Fruit fly (Drosophila melanogaster) Kc167 (cell line): Measurements from ENCODE around the gene senju.

Experiments
- Myc ChIP-seq: fragments of >200 bp; optimal IDR thresholded peaks from 2 replicates; lab custom pipeline; 2017; ENCODE audit warnings: missing external identifiers
- Sin3A ChIP-seq: fragments of >200 bp; optimal IDR thresholded peaks from 2 replicates; lab custom pipeline; 2018; ENCODE audit warnings: missing external identifiers
- h ChIP-seq: fragments of >200 bp; optimal IDR thresholded peaks from 3 replicates; lab custom pipeline; 2018; ENCODE audit warnings: missing external identifiers
- insv ChIP-seq: fragments of >200 bp; optimal IDR thresholded peaks from 3 replicates; lab custom pipeline; 2018; ENCODE audit warnings: missing external identifiers
- psq ChIP-seq: fragments of >200 bp; optimal IDR thresholded peaks from 2 replicates; lab custom pipeline; 2017; ENCODE audit warnings: missing external identifiers
- ttk ChIP-seq: sonication (Bioruptor generic); optimal IDR thresholded peaks from 2 replicates; lab custom pipeline; 2017; ENCODE audit warnings: missing external identifiers

senju gene

DNA sequence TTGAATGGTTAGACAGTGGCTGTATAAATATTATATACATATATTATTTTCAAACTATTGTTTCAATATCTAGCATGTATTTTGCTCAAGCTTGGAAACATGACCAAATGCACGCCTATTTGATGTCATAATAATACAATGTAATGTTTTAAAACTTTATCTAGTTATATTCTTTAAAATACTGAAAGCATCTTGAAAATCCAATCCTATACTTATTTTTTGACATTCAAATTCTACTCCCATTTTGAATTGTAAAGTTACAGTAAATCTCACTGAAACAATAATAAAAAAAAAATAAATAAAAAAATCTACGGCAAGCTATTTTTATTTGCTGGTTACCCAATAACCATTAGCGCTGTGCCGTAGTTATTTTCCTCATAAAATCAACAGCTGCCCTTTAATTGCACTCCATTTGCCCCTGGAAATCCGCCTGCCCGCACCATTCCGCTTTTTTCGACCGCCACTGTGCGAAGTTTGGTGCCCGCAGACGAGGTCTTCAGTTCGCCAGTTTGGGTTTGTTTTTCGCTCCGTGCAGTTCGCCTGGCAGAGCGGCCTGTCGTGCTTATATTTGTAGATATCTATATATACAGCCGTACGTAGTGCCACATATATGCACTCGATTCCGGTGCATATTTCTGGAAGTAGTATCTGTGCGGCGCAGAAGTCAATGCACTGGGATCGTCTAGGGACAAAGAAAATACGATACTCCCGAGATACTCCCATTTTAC, 7.6 kb upstream of the senju start:
- TF ChIP-seq ttk (lab: Kevin White, UChicago) (no peak), insv (lab: Kevin White, UChicago) (no peak), psq (lab: Kevin White, UChicago) (no peak), Sin3A (lab: Kevin White, UChicago) (no peak), h (lab: Kevin White, UChicago) (no peak)

DNA sequence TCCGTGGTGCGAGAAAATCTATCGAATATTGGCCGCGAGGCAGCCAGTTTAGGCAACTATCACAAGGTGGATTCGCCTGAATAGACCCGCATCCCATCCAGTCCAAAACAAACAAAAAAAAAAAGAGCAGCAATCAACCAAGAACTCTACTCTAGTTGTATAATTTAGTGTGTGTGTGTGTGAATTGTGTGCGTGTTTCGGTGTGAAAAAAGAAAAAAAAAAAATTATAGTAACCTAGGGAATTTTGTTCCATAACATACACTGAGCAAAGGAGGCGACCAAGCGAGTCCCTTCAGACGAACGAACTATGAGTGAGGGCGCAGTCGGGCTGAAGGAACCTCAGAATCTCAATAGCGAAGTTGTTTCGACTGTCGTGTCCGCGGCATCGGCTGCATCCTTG, 6.4 kb upstream of the senju start:
- no peak for TF ChIP-seq psq (lab: Kevin White, UChicago)
- no peak for TF ChIP-seq Sin3A (lab: Kevin White, UChicago)
- TF ChIP-seq ttk (lab: Kevin White, UChicago), result no peak
- no peak for TF ChIP-seq Myc (lab: Kevin White, UChicago)
- TF ChIP-seq insv (lab: Kevin White, UChicago), result no peak
- no peak for TF ChIP-seq h (lab: Kevin White, UChicago)

DNA sequence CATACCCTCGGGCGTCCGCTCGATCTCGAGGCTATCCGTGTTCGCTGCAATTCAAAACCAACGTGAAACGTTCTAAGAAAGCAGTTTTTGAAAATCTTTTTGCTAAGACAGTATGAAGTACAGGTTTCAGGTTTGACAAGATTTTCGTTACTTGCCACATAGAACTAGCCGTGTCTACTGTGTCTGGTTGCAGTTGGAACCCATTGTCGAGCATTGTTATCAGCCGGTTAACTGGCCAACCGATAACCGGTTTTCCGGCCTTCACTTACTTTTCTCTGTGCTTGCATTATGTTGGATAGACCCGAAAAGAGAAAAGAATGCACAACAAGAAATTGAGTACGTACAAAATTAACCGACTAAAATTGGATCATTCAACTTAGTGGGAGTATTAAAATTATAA, 2.7 kb upstream of the senju start:
- TF ChIP-seq insv (lab: Kevin White, UChicago) (no peak), Myc (lab: Kevin White, UChicago) (no peak), psq (lab: Kevin White, UChicago) (no peak), ttk (lab: Kevin White, UChicago) (no peak), h (lab: Kevin White, UChicago) (no peak), Sin3A (lab: Kevin White, UChicago) (no peak)

DNA sequence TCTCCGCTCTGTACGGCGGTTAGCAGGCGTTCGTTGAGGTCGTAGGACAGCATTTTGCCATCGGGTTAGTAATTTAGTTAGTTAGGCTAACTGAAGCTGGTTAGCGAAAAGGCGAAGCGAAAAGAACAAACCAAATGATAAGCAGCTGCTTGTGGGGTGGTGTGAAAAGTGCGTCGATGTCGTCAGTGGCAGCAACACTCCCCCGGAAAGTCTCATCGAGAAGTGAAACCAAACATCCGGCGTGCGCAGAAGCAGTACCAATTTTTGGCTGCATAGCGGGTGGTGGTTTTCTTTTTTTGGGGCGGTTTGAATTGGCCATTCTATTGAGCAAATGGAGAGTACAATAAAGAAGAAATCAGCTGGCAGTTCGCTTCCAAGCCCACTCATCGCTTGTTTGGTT, 1.8 kb upstream of the senju start, which contains the start of gene CG9121:
Gene CG9121 (minus strand): TSS at position 238 of the 400 bp plus-strand sequence.
- TF ChIP-seq Sin3A (lab: Kevin White, UChicago) (no peak), psq (lab: Kevin White, UChicago) (no peak), h (lab: Kevin White, UChicago) (no peak), ttk (lab: Kevin White, UChicago) (no peak), insv (lab: Kevin White, UChicago) (no peak), Myc (lab: Kevin White, UChicago) (no peak)

DNA sequence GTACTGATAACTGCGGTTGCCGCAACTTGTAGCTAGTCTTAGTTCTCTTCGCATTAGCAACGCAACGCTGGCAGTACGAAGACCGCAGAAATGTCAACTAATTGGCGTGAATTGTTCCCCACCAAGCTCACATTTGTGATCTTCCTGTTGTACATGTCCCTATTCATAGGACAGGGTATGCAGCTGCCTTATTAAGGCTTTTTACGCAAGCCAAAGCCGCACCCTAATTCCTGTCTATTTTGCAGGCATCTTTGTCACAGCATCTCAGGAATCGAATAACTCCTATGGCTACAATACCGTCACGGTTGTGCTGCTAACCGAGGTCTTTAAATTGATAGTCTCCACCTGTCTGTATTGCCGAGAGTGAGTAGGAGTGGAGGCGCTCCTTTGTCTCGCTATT, 351 bp downstream of the senju start, which contains the start of gene eIF3h:
Gene eIF3h (minus strand): TSS at position 101 of the 400 bp plus-strand sequence.
- no peak for TF ChIP-seq ttk (lab: Kevin White, UChicago)
- no peak for TF ChIP-seq insv (lab: Kevin White, UChicago)
- TF ChIP-seq h (lab: Kevin White, UChicago), result no peak
- TF ChIP-seq Myc (lab: Kevin White, UChicago), result no peak
- TF ChIP-seq Sin3A (lab: Kevin White, UChicago), result no peak
- TF ChIP-seq psq (lab: Kevin White, UChicago), result no peak

dm6 chr2L:5054953-5055352, 2.3 kb downstream of the senju start, which contains the start of the genes CG14036 and His3.3A:
Gene CG14036 (minus strand): TSS chr2L:5055016.
Gene His3.3A (plus strand): TSS chr2L:5055058.
- no peak for TF ChIP-seq ttk (lab: Kevin White, UChicago)
- no peak for TF ChIP-seq Sin3A (lab: Kevin White, UChicago)
- no peak for TF ChIP-seq h (lab: Kevin White, UChicago)
- TF ChIP-seq Myc (lab: Kevin White, UChicago), result no peak
- no peak for TF ChIP-seq psq (lab: Kevin White, UChicago)
- no peak for TF ChIP-seq insv (lab: Kevin White, UChicago)

DNA sequence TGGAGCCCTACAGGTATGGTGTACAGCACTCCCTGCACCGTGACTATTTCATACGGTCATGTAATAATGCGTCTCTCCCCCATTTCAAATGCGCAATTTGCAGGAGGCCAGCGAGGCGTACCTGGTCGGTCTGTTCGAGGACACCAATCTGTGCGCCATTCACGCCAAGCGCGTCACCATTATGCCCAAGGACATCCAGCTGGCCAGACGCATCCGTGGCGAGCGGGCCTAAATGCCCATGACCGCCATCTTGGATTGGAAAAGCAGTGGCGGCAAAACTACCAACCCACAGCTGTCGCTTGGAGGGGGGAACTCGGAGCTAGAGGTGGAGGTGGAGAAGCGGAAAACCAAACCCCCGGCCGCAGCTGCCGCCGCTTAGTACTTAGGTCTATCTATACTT, 2.9 kb downstream of the senju start:
- no peak for TF ChIP-seq psq (lab: Kevin White, UChicago)
- TF ChIP-seq Sin3A (lab: Kevin White, UChicago), result no peak
- TF ChIP-seq Myc (lab: Kevin White, UChicago), result no peak
- TF ChIP-seq insv (lab: Kevin White, UChicago), result no peak

dm6 chr2L:5058094-5058493, 5.5 kb downstream of the senju start, which contains the start of gene Nepl3:
Gene Nepl3 (minus strand): TSS chr2L:5058248.
- no peak for TF ChIP-seq Sin3A (lab: Kevin White, UChicago)
- TF ChIP-seq psq (lab: Kevin White, UChicago), result no peak
- TF ChIP-seq insv (lab: Kevin White, UChicago), result no peak
- no peak for TF ChIP-seq ttk (lab: Kevin White, UChicago)
- TF ChIP-seq h (lab: Kevin White, UChicago), result no peak

DNA sequence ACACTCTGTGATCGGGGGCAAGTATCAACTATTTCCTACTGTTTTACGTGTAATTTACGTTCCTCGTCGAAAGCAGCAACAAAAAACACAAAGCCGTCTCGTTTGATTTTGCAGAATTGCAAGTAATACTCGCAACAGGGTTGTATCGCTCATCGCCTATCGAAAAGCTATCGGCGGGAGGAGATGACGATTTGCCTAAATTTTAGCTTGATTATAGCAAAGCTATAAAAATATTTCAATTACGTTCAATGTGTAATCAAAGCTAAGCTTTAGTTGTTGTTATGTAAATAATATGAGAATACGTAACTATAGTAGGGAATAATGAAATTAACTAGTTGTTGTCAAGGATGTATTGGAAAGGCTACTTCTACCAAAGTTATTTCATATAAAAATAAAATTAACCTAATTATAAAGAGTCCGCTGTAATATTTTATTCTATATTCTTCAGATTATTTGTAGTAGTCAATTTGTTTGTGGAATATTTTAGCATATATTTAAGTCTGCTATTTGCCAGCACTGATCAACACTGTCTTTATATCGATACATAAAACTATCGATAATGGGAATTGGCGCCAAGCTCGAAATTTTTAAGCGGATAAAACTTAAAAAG, 7.1 kb downstream of the senju start, which contains the start of gene Rpn11:
Gene Rpn11 (minus strand): TSS at position 146 of the 610 bp plus-strand sequence.
- TF ChIP-seq insv (lab: Kevin White, UChicago), result no peak
- no peak for TF ChIP-seq psq (lab: Kevin White, UChicago)
- TF ChIP-seq Myc (lab: Kevin White, UChicago), result no peak
- TF ChIP-seq Sin3A (lab: Kevin White, UChicago), result no peak
- no peak for TF ChIP-seq ttk (lab: Kevin White, UChicago)
- TF ChIP-seq h (lab: Kevin White, UChicago), result no peak

dm6 chr2L:5060515-5060914, 7.9 kb downstream of the senju start, which contains the start of gene qtc:
Gene qtc (plus strand): TSS chr2L:5060815.
- TF ChIP-seq insv (lab: Kevin White, UChicago) (no peak), Myc (lab: Kevin White, UChicago) (no peak), h (lab: Kevin White, UChicago) (no peak), Sin3A (lab: Kevin White, UChicago) (no peak), psq (lab: Kevin White, UChicago) (no peak), ttk (lab: Kevin White, UChicago) (no peak)

- TF ChIP-seq h (lab: Kevin White, UChicago) (no peak), ttk (lab: Kevin White, UChicago) (no peak), Myc (lab: Kevin White, UChicago) (no peak), Sin3A (lab: Kevin White, UChicago) (no peak), insv (lab: Kevin White, UChicago) (no peak), psq (lab: Kevin White, UChicago) (no peak)
These were observed 8.4 kb downstream of the senju start for dm6 chr2L:5060952-5061478.
